Fruit fly (Drosophila melanogaster) whole organism, embryonic: ENCODE measurements around the gene CG13640.
A peak's percentile ranks its signal among the peaks of the same experiment; 100 is the strongest.

Experiments used
- B-H2 ChIP-seq: fragments of 200-800 bp; sonication (Bioruptor generic); optimal IDR thresholded peaks from 2 replicates; lab custom pipeline; 2018; ENCODE audit warnings: missing biosample characterization, mild to moderate bottlenecking, missing genetic modification characterization
- CG10147 ChIP-seq: fragments of 200-800 bp; sonication (Bioruptor generic); optimal IDR thresholded peaks from 2 replicates; lab custom pipeline; 2019; ENCODE audit warnings: missing biosample characterization, mild to moderate bottlenecking, missing genetic modification characterization, moderate library complexity
- CG1024 ChIP-seq: fragments of 200-800 bp; sonication (Bioruptor generic); IDR thresholded peaks from 2 replicates; pipeline ENCODE4 v1.3.6; 2022; ENCODE audit warnings: missing biosample characterization, missing genetic modification characterization
- CG10654 ChIP-seq: fragments of 200-800 bp; sonication (Bioruptor generic); optimal IDR thresholded peaks from 2 replicates; lab custom pipeline; 2016; ENCODE audit warnings: missing biosample characterization, missing genetic modification characterization
- CG10959 ChIP-seq: fragments of 200-800 bp; sonication (Bioruptor generic); IDR thresholded peaks from 2 replicates; pipeline ENCODE4 v1.3.6; 2022; ENCODE audit warnings: missing biosample characterization, missing genetic modification characterization
- CG11456 ChIP-seq: fragments of 200-800 bp; sonication (Bioruptor generic); IDR thresholded peaks from 3 replicates; pipeline ENCODE4 v1.3.6; 2022; ENCODE audit warnings: missing biosample characterization, missing genetic modification characterization
- CG1529 ChIP-seq: fragments of 200-800 bp; sonication (Bioruptor generic); optimal IDR thresholded peaks from 3 replicates; lab custom pipeline; 2018; ENCODE audit warnings: missing biosample characterization, missing genetic modification characterization
- CG16863 ChIP-seq: fragments of 200-800 bp; sonication (Bioruptor generic); optimal IDR thresholded peaks from 3 replicates; lab custom pipeline; 2016; ENCODE audit warnings: missing biosample characterization, missing genetic modification characterization
- CG17802 ChIP-seq: fragments of 200-800 bp; sonication (Bioruptor generic); optimal IDR thresholded peaks from 2 replicates; lab custom pipeline; 2018; ENCODE audit warnings: missing biosample characterization, mild to moderate bottlenecking, missing genetic modification characterization, moderate library complexity
- CG1792 ChIP-seq: fragments of 200-800 bp; sonication (Bioruptor generic); optimal IDR thresholded peaks from 2 replicates; lab custom pipeline; 2016; ENCODE audit warnings: missing biosample characterization, missing genetic modification characterization
- CG2202 ChIP-seq: fragments of 200-800 bp; sonication (Bioruptor generic); optimal IDR thresholded peaks from 2 replicates; lab custom pipeline; 2018; ENCODE audit warnings: missing biosample characterization, mild to moderate bottlenecking, missing genetic modification characterization
- CG31388 ChIP-seq: fragments of 200-800 bp; sonication (Bioruptor generic); optimal IDR thresholded peaks from 2 replicates; lab custom pipeline; 2016; ENCODE audit warnings: missing biosample characterization, missing genetic modification characterization
- CG4282 ChIP-seq: fragments of 200-800 bp; sonication (Bioruptor generic); optimal IDR thresholded peaks from 2 replicates; lab custom pipeline; 2016; ENCODE audit warnings: missing biosample characterization, missing genetic modification characterization
- CG6791 ChIP-seq: fragments of 200-800 bp; sonication (Bioruptor generic); IDR thresholded peaks from 3 replicates; pipeline ENCODE4 v1.3.6; 2022; ENCODE audit warnings: missing biosample characterization, missing genetic modification characterization; ENCODE audit not compliant: partially characterized antibody
- CG8290 ChIP-seq, 3 experiments: fragments of 200-800 bp; sonication (Bioruptor generic); optimal IDR thresholded peaks; 2 replicates each; lab custom pipeline; 2016 to 2019; ENCODE audit warnings: missing biosample characterization in 3 of 3, missing genetic modification characterization in 3 of 3, mild to moderate bottlenecking in 2 of 3, moderate library complexity in 1 of 3
- CG9215 ChIP-seq: fragments of 200-800 bp; sonication (Bioruptor generic); IDR thresholded peaks from 2 replicates; pipeline ENCODE4 v1.3.6; 2022; ENCODE audit warnings: missing biosample characterization, missing genetic modification characterization
- D ChIP-seq, 2 experiments: fragments of 200-800 bp in 1 of 2; fragments of >200 bp in 1 of 2; sonication (Bioruptor generic) in 1 of 2; optimal IDR thresholded peaks; 2 replicates in 1 of 2; 3 replicates in 1 of 2; lab custom pipeline; 2017; ENCODE audit warnings: mild to moderate bottlenecking in 1 of 2, missing biosample characterization in 1 of 2, missing genetic modification characterization in 1 of 2, missing genetic modification reagents in 1 of 2
- D19A ChIP-seq: fragments of 200-800 bp; optimal IDR thresholded peaks from 3 replicates; lab custom pipeline; 2019; ENCODE audit warnings: missing biosample characterization, mild to moderate bottlenecking, missing genetic modification characterization, moderate library complexity
- Deaf1 ChIP-seq: fragments of 200-800 bp; optimal IDR thresholded peaks from 3 replicates; lab custom pipeline; 2019; ENCODE audit warnings: missing biosample characterization, mild to moderate bottlenecking, missing genetic modification characterization, moderate library complexity
- Dip3 ChIP-seq: fragments of 200-800 bp; sonication (Bioruptor generic); optimal IDR thresholded peaks from 3 replicates; lab custom pipeline; 2016; ENCODE audit warnings: missing biosample characterization, missing genetic modification characterization
- H2.0 ChIP-seq: fragments of 200-800 bp; sonication (Bioruptor generic); IDR thresholded peaks from 2 replicates; pipeline ENCODE4 v1.3.6; 2022; ENCODE audit warnings: missing biosample characterization, missing genetic modification characterization
- HHEX ChIP-seq: fragments of 200-800 bp; sonication (Bioruptor generic); optimal IDR thresholded peaks from 3 replicates; lab custom pipeline; 2017; ENCODE audit warnings: missing biosample characterization, mild to moderate bottlenecking, missing genetic modification characterization, missing genetic modification reagents
- HLH3B ChIP-seq: fragments of 200-800 bp; sonication (Bioruptor generic); IDR thresholded peaks from 2 replicates; pipeline ENCODE4 v1.3.6; 2022; ENCODE audit warnings: missing biosample characterization, missing genetic modification characterization
- Hey ChIP-seq: fragments of 200-800 bp; sonication (Bioruptor generic); optimal IDR thresholded peaks from 3 replicates; lab custom pipeline; 2018; ENCODE audit warnings: missing biosample characterization, mild to moderate bottlenecking, missing genetic modification characterization
- Med ChIP-seq: fragments of 200-800 bp; sonication (Bioruptor generic); peaks from one replicate; lab custom pipeline; 2016; ENCODE audit warnings: missing biosample characterization, missing genetic modification characterization, mild to moderate bottlenecking, inconsistent platforms, moderate library complexity
- Mrtf ChIP-seq: fragments of 200-800 bp; sonication (Bioruptor generic); IDR thresholded peaks from 3 replicates; pipeline ENCODE4 v1.3.6; 2022; ENCODE audit warnings: missing biosample characterization, missing genetic modification characterization
- NC2α ChIP-seq: fragments of 200-800 bp; sonication (Bioruptor generic); optimal IDR thresholded peaks from 2 replicates; lab custom pipeline; 2016; ENCODE audit warnings: missing biosample characterization, missing genetic modification characterization
- Opbp ChIP-seq: fragments of 200-800 bp; sonication (Bioruptor generic); IDR thresholded peaks from 3 replicates; pipeline ENCODE4 v1.3.6; 2022; ENCODE audit warnings: missing biosample characterization, missing genetic modification characterization; ENCODE audit not compliant: partially characterized antibody
- PHDP ChIP-seq: fragments of 200-800 bp; sonication (Bioruptor generic); optimal IDR thresholded peaks from 3 replicates; lab custom pipeline; 2018; ENCODE audit warnings: missing biosample characterization, mild to moderate bottlenecking, missing genetic modification characterization, moderate library complexity
- Six4 ChIP-seq: fragments of 200-800 bp; sonication (Bioruptor generic); optimal IDR thresholded peaks from 2 replicates; lab custom pipeline; 2016; ENCODE audit warnings: missing biosample characterization, missing genetic modification characterization
- ara ChIP-seq: fragments of 200-800 bp; sonication (Bioruptor generic); IDR thresholded peaks from 2 replicates; pipeline ENCODE4 v1.3.6; 2022; ENCODE audit warnings: missing biosample characterization, missing genetic modification characterization
- corto ChIP-seq: fragments of 200-800 bp; sonication (Bioruptor generic); optimal IDR thresholded peaks from 2 replicates; lab custom pipeline; 2016; ENCODE audit warnings: missing biosample characterization, mild to moderate bottlenecking, missing genetic modification characterization, moderate library complexity
- croc ChIP-seq: fragments of 200-800 bp; sonication (Bioruptor generic); conservative IDR thresholded peaks from 3 replicates; pipeline ENCODE4 v1.3.6; 2022; ENCODE audit warnings: missing biosample characterization, missing genetic modification characterization
- disco-r ChIP-seq: fragments of 200-800 bp; sonication (Bioruptor generic); optimal IDR thresholded peaks from 2 replicates; lab custom pipeline; 2016; ENCODE audit warnings: missing biosample characterization, missing genetic modification characterization
- dm ChIP-seq: fragments of 200-800 bp; sonication (Bioruptor generic); optimal IDR thresholded peaks from 3 replicates; lab custom pipeline; 2016; ENCODE audit warnings: missing biosample characterization, missing genetic modification characterization
- fd102C ChIP-seq: fragments of 200-800 bp; sonication (Bioruptor generic); optimal IDR thresholded peaks from 2 replicates; lab custom pipeline; 2018; ENCODE audit warnings: missing biosample characterization, mild to moderate bottlenecking, missing genetic modification characterization, moderate library complexity
- fru ChIP-seq: fragments of >200 bp; optimal IDR thresholded peaks from 2 replicates; lab custom pipeline; 2017
- gfzf ChIP-seq: fragments of 200-800 bp; sonication (Bioruptor generic); optimal IDR thresholded peaks from 2 replicates; lab custom pipeline; 2016; ENCODE audit warnings: missing biosample characterization, mild to moderate bottlenecking, missing genetic modification characterization, moderate library complexity
- grn ChIP-seq: fragments of 200-800 bp; sonication (Bioruptor generic); optimal IDR thresholded peaks from 3 replicates; lab custom pipeline; 2017; ENCODE audit warnings: missing biosample characterization, missing genetic modification characterization
- gsb-n ChIP-seq: fragments of 200-800 bp; sonication (Bioruptor generic); optimal IDR thresholded peaks from 3 replicates; lab custom pipeline; 2018; ENCODE audit warnings: missing biosample characterization, mild to moderate bottlenecking, missing genetic modification characterization
- gt ChIP-seq: fragments of 200-800 bp; sonication (Bioruptor generic); IDR thresholded peaks from 2 replicates; pipeline ENCODE4 v1.3.6; 2022; ENCODE audit warnings: missing biosample characterization, missing genetic modification characterization
- ken ChIP-seq: fragments of 200-800 bp; sonication (Bioruptor generic); IDR thresholded peaks from 3 replicates; pipeline ENCODE4 v1.3.6; 2022; ENCODE audit warnings: missing biosample characterization, missing genetic modification characterization
- lbe ChIP-seq: fragments of 200-800 bp; sonication (Bioruptor generic); optimal IDR thresholded peaks from 2 replicates; lab custom pipeline; 2016; ENCODE audit warnings: missing biosample characterization, mild to moderate bottlenecking, missing genetic modification characterization
- otp ChIP-seq: fragments of 200-800 bp; sonication (Bioruptor generic); IDR thresholded peaks from 3 replicates; pipeline ENCODE4, ENCODE4 v1.3.6; 2022; ENCODE audit warnings: missing biosample characterization, missing genetic modification characterization
- pan ChIP-seq, 4 experiments: fragments of >200 bp in 3 of 4; fragments of 200-800 bp in 1 of 4; sonication (Bioruptor generic) in 1 of 4; optimal IDR thresholded peaks in 3 of 4; IDR thresholded peaks in 1 of 4; 2 replicates each; pipeline versions ENCODE4 v1.3.6 to Lab custom; 2017 to 2022; ENCODE audit warnings: missing biosample characterization in 2 of 4, missing genetic modification characterization in 2 of 4, mixed read lengths in 1 of 4
- pita ChIP-seq: fragments of 200-800 bp; sonication (Bioruptor generic); optimal IDR thresholded peaks from 2 replicates; lab custom pipeline; 2017; ENCODE audit warnings: missing biosample characterization, mild to moderate bottlenecking, missing genetic modification characterization
- salm ChIP-seq: fragments of 200-800 bp; sonication (Bioruptor generic); optimal IDR thresholded peaks from 2 replicates; lab custom pipeline; 2018; ENCODE audit warnings: missing biosample characterization, mild to moderate bottlenecking, missing genetic modification characterization
- sima ChIP-seq: fragments of 200-800 bp; sonication (Bioruptor generic); optimal IDR thresholded peaks from 2 replicates; lab custom pipeline; 2016; ENCODE audit warnings: missing biosample characterization, missing genetic modification characterization
- trh ChIP-seq: fragments of 200-800 bp; sonication (Bioruptor generic); optimal IDR thresholded peaks from 2 replicates; lab custom pipeline; 2016; ENCODE audit warnings: missing biosample characterization, missing genetic modification characterization
- twi ChIP-seq: fragments of 200-800 bp; optimal IDR thresholded peaks from 2 replicates; lab custom pipeline; 2019; ENCODE audit warnings: missing biosample characterization, mild to moderate bottlenecking, missing genetic modification characterization, moderate library complexity
- wek ChIP-seq: fragments of 200-800 bp; sonication (Bioruptor generic); optimal IDR thresholded peaks from 3 replicates; lab custom pipeline; 2018; ENCODE audit warnings: missing biosample characterization, mild to moderate bottlenecking, missing genetic modification characterization, moderate library complexity

The CG13640 gene

dm6 chr3R:24829887-24830351, 32.0 kb downstream of the CG13640 start, which contains the start of the genes Kaz and CG43273 (continued):
- TF ChIP-seq Mrtf (GFP tag; lab: Robert Waterston, UW) (no peak), gsb-n (tag; lab: Kevin White, UChicago) (no peak), CG2202 (tag; lab: Kevin White, UChicago) (peak; percentile 12), wek (no peak), Deaf1 (no peak), fd102C (GFP tag; lab: Kevin White, UChicago) (no peak), PHDP (tag; lab: Kevin White, UChicago) (no peak), Opbp (GFP tag; lab: Robert Waterston, UW) (no peak), dm (GFP tag; lab: Kevin White, UChicago) (no peak), twi (tag; lab: Kevin White, UChicago) (no peak), lbe (GFP tag; lab: Kevin White, UChicago) (peak; percentile 32), pan (optimal IDR thresholded peaks at IDR 0.05; lab: Kevin White, UChicago) (no peak), pan (GFP tag; optimal IDR thresholded peaks at IDR 0.05 in 1 of 2, IDR thresholded peaks at IDR 0.05 in 1 of 2) (no peak), Dip3 (GFP tag; lab: Kevin White, UChicago) (no peak), CG4282 (GFP tag; lab: Kevin White, UChicago) (no peak), CG10147 (GFP tag; lab: Kevin White, UChicago) (no peak), D (optimal IDR thresholded peaks at IDR 0.05; lab: Kevin White, UChicago) (no peak), D (GFP tag; optimal IDR thresholded peaks at IDR 0.05; lab: Kevin White, UChicago) (no peak), gfzf (no peak), H2.0 (no peak; the same call in 1 of the 2 replicates), trh (no peak), otp (GFP tag; lab: Robert Waterston, UW) (no peak), NC2α (GFP tag; lab: Kevin White, UChicago) (no peak), CG1529 (GFP tag; lab: Kevin White, UChicago) (no peak), corto (GFP tag; lab: Kevin White, UChicago) (no peak), HLH3B (GFP tag; lab: Robert Waterston, UW) (no peak), CG8290 (GFP tag; optimal IDR thresholded peaks at IDR 0.05; lab: Kevin White, UChicago) (peak; percentile 12), CG8290 (tag; optimal IDR thresholded peaks at IDR 0.05; lab: Kevin White, UChicago) (no peak), Hey (tag; lab: Kevin White, UChicago) (no peak), disco-r (no peak), D19A (tag; lab: Kevin White, UChicago) (no peak), CG6791 (GFP tag; lab: Robert Waterston, UW) (no peak), sima (GFP tag; lab: Kevin White, UChicago) (no peak), croc (GFP tag; lab: Robert Waterston, UW) (no peak), gt (GFP tag; lab: Robert Waterston, UW) (no peak), grn (no peak), salm (no peak), CG31388 (GFP tag; lab: Kevin White, UChicago) (no peak), ken (GFP tag; lab: Robert Waterston, UW) (peak; percentile 57; the same call in 2 of the 3 replicates), CG1024 (GFP tag; lab: Robert Waterston, UW) (no peak), B-H2 (GFP tag; lab: Kevin White, UChicago) (no peak), HHEX (GFP tag; lab: Kevin White, UChicago) (no peak), fru (lab: Kevin White, UChicago) (no peak), CG11456 (GFP tag; lab: Robert Waterston, UW) (no peak), Six4 (GFP tag; lab: Kevin White, UChicago) (peak; percentile 40), CG10959 (GFP tag; lab: Robert Waterston, UW) (no peak), pita (GFP tag; lab: Kevin White, UChicago) (no peak), CG17802 (tag; lab: Kevin White, UChicago) (no peak), CG9215 (peak; percentile 50), CG16863 (no peak), Med (GFP tag; lab: Kevin White, UChicago) (peak; percentile 81), CG10654 (GFP tag; lab: Kevin White, UChicago) (peak; percentile 17), ara (GFP tag; lab: Robert Waterston, UW) (no peak), CG1792 (no peak)
